Worm (Caenorhabditis elegans): ENCODE measurements around the gene blos-2.

blos-2 gene

ce11 chrIV:6323654-6324224, 10.3 kb upstream of the blos-2 start, which contains the start of gene sqd-1:
sqd-1 (plus strand) TSS chrIV:6324174.
- TF ChIP-seq ham-2 (GFP tag; optimal IDR thresholded peaks at IDR 0.05) = peak; percentile 64
- TF ChIP-seq unc-39 (tag; optimal IDR thresholded peaks at IDR 0.05) = no peak
- TF ChIP-seq unc-120 (tag; optimal IDR thresholded peaks at IDR 0.05; ENCODE audit: poor library complexity, severe bottlenecking) = peak; percentile 68
- no peak for TF ChIP-seq ceh-83 (GFP tag; optimal IDR thresholded peaks at IDR 0.05)
- peak; percentile 69 for TF ChIP-seq unc-62 (GFP tag; optimal IDR thresholded peaks at IDR 0.05)
- TF ChIP-seq elt-1 (tag; optimal IDR thresholded peaks at IDR 0.05; ENCODE audit: borderline replicate concordance, insufficient read depth) = no peak
- TF ChIP-seq ceh-39 (tag; optimal IDR thresholded peaks at IDR 0.05) = peak; percentile 80
- no peak for TF ChIP-seq mab-5 (tag; optimal IDR thresholded peaks at IDR 0.05)
- peak; percentile 22 for TF ChIP-seq bed-3 (GFP tag; optimal IDR thresholded peaks at IDR 0.05)
- TF ChIP-seq hlh-1 (tag; optimal IDR thresholded peaks at IDR 0.05) = peak; percentile 78
- no peak for TF ChIP-seq sem-2 (GFP tag; optimal IDR thresholded peaks at IDR 0.05)
- no peak for TF ChIP-seq nhr-28 (tag; optimal IDR thresholded peaks at IDR 0.05)
- TF ChIP-seq lin-13 (tag; optimal IDR thresholded peaks at IDR 0.05) = peak; percentile 92
- TF ChIP-seq flh-1 (GFP tag; optimal IDR thresholded peaks at IDR 0.05) = no peak
- TF ChIP-seq sptf-1 (tag; optimal IDR thresholded peaks at IDR 0.05) = peak; percentile 86
- TF ChIP-seq mep-1 (tag; optimal IDR thresholded peaks at IDR 0.05) = peak; percentile 84
- peak; percentile 93 for TF ChIP-seq nhr-237 (tag; optimal IDR thresholded peaks at IDR 0.05)
- TF ChIP-seq nhr-76 (tag; optimal IDR thresholded peaks at IDR 0.05) = no peak
- no peak for TF ChIP-seq nhr-12 (tag; optimal IDR thresholded peaks at IDR 0.05)
- no peak for TF ChIP-seq tbx-8 (GFP tag; optimal IDR thresholded peaks at IDR 0.05)
- TF ChIP-seq drap-1 (GFP tag; optimal IDR thresholded peaks at IDR 0.05) = peak; percentile 72
- TF ChIP-seq mls-2 (tag; optimal IDR thresholded peaks at IDR 0.05) = peak; percentile 72
- TF ChIP-seq ces-1 (GFP tag; optimal IDR thresholded peaks at IDR 0.05) = peak; percentile 76
- TF ChIP-seq snpc-4 (tag; optimal IDR thresholded peaks at IDR 0.05) = no peak
- no peak for TF ChIP-seq ceh-43 (GFP tag; optimal IDR thresholded peaks at IDR 0.05)
- no peak for TF ChIP-seq blmp-1 (tag; optimal IDR thresholded peaks at IDR 0.05)
- peak; percentile 46 for TF ChIP-seq nhr-2 (tag; optimal IDR thresholded peaks at IDR 0.05)
- TF ChIP-seq zip-8 (tag; optimal IDR thresholded peaks at IDR 0.05) = no peak
- TF ChIP-seq pha-4 (tag; optimal IDR thresholded peaks at IDR 0.05) = peak; percentile 98
- TF ChIP-seq M03D4.4 (tag; optimal IDR thresholded peaks at IDR 0.05) = peak; percentile 76
- peak; percentile 47 for TF ChIP-seq lin-32 (GFP tag; optimal IDR thresholded peaks at IDR 0.05)
- TF ChIP-seq ztf-11 (tag; optimal IDR thresholded peaks at IDR 0.05) = no peak
- TF ChIP-seq elt-3 (tag; optimal IDR thresholded peaks at IDR 0.05) = no peak
- peak; percentile 65 for TF ChIP-seq cnd-1 (tag; optimal IDR thresholded peaks at IDR 0.05)
- peak; percentile 97 for TF ChIP-seq lsy-2 (tag; optimal IDR thresholded peaks at IDR 0.05)

DNA sequence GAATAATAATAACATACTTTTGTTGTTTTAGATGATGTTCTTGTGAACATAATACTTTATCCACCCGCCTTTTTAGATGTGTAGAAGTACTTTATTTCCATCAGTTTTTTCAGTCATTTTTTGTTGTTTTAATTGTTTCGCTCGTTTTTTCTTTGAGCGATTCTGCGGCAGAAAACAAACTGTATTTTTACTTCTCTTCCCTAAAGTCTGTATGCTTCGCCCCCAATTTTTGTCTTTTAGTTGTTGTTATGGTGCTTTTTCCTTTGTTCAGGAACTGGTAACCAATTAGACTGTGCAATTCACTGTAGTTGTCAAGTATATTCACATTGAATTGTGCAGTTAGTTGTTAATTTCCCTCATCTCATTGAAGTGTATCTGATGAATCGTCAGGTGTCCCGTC, 8.2 kb upstream of the blos-2 start:
- TF ChIP-seq sptf-1 (tag; optimal IDR thresholded peaks at IDR 0.05) = no peak
- TF ChIP-seq unc-39 (tag; optimal IDR thresholded peaks at IDR 0.05) = no peak
- TF ChIP-seq cnd-1 (tag; optimal IDR thresholded peaks at IDR 0.05) = no peak
- no peak for TF ChIP-seq lsy-2 (tag; optimal IDR thresholded peaks at IDR 0.05)
- no peak for TF ChIP-seq ham-2 (GFP tag; optimal IDR thresholded peaks at IDR 0.05)
- no peak for TF ChIP-seq nhr-28 (tag; optimal IDR thresholded peaks at IDR 0.05)
- no peak for TF ChIP-seq blmp-1 (tag; optimal IDR thresholded peaks at IDR 0.05)
- no peak for TF ChIP-seq snpc-4 (tag; optimal IDR thresholded peaks at IDR 0.05)
- no peak for TF ChIP-seq ceh-43 (GFP tag; optimal IDR thresholded peaks at IDR 0.05)

DNA sequence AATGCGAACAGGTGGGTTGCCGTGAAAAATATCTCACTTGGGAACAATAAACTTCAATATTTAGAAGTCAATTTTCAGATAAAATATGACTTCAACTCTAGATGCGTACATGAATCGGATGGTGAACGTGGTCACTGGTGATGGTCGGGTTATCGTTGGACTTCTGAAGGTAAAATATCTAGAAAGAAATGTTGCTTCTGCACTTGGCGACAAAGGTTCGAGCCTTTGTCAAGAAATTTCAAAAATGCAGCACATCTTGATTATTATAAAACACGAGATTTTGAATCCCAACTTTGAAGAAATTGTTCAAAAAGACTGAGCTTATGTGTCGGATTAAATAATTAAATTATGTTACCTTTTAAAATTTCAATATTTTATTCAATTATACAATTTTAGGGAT, 7.6 kb upstream of the blos-2 start, which contains the start of gene lsm-8:
Gene lsm-8 (plus strand): TSS at position 79 of the 400 bp plus-strand sequence.
- TF ChIP-seq elt-3 (tag; optimal IDR thresholded peaks at IDR 0.05) (no peak), lin-13 (tag; optimal IDR thresholded peaks at IDR 0.05) (no peak), mls-2 (tag; optimal IDR thresholded peaks at IDR 0.05) (no peak), pha-4 (tag; optimal IDR thresholded peaks at IDR 0.05) (no peak), lsy-2 (tag; optimal IDR thresholded peaks at IDR 0.05) (no peak), tbx-8 (GFP tag; optimal IDR thresholded peaks at IDR 0.05) (no peak), unc-120 (tag; optimal IDR thresholded peaks at IDR 0.05; ENCODE audit: poor library complexity, severe bottlenecking) (no peak), lin-32 (GFP tag; optimal IDR thresholded peaks at IDR 0.05) (no peak), cnd-1 (tag; optimal IDR thresholded peaks at IDR 0.05) (no peak), sptf-1 (tag; optimal IDR thresholded peaks at IDR 0.05) (no peak), ztf-11 (tag; optimal IDR thresholded peaks at IDR 0.05) (no peak)
